Worm (Caenorhabditis elegans) whole organism, L3 larva: ENCODE data around the gene fbxb-79.

ENCODE experiments used
- R02D3.7 ChIP-seq: fragments of 150-350 bp; optimal IDR thresholded peaks from 2 replicates; lab custom pipeline; 2014; ENCODE audit warnings: missing biosample characterization, missing genetic modification characterization
- lin-39 ChIP-seq: fragments of 150-350 bp; optimal IDR thresholded peaks from 2 replicates; lab custom pipeline; 2018; ENCODE audit warnings: missing biosample characterization, missing genetic modification reagents, missing genetic modification characterization
- nhr-67 ChIP-seq: fragments of 150-350 bp; optimal IDR thresholded peaks from 2 replicates; lab custom pipeline; 2014; ENCODE audit warnings: missing biosample characterization, missing genetic modification characterization
- nhr-77 ChIP-seq: fragments of 150-350 bp; optimal IDR thresholded peaks from 2 replicates; lab custom pipeline; 2014; ENCODE audit warnings: missing biosample characterization, missing genetic modification characterization

- TF ChIP-seq nhr-77 (no peak), lin-39 (tag; lab: Kevin White, UChicago) (no peak), nhr-67 (tag; lab: Kevin White, UChicago) (no peak), R02D3.7 (tag; lab: Kevin White, UChicago) (no peak)
These were observed at the start of gene fbxb-79 for ce11 chrIV:11189411-11189810.
